Worm (Caenorhabditis elegans): ENCODE measurements around the gene B0416.2.

Gene B0416.2

ce11 chrX:9296591-9296990 is 2.4 kb upstream of the B0416.2 start, which contains the start of gene gly-13:
Gene gly-13, minus strand, starts transcription at chrX:9296622.
- TF ChIP-seq tra-4 (tag; optimal IDR thresholded peaks at IDR 0.05) (no peak), ets-7 (tag; optimal IDR thresholded peaks at IDR 0.05) (no peak), aly-1 (tag; optimal IDR thresholded peaks at IDR 0.05) (no peak), F13C5.2 (tag; optimal IDR thresholded peaks at IDR 0.05) (peak; percentile 88), tbx-11 (GFP tag; IDR thresholded peaks at IDR 0.05) (peak; percentile 60; the same call in 1 of the 2 replicates), ceh-36 (tag; optimal IDR thresholded peaks at IDR 0.05) (peak; percentile 78), B0310.2 (tag; optimal IDR thresholded peaks at IDR 0.05) (peak; percentile 38), sea-1 (GFP tag; conservative IDR thresholded peaks at IDR 0.05) (peak; percentile 67; the same call in 1 of the 2 replicates), hmbx-1 (tag; optimal IDR thresholded peaks at IDR 0.05) (peak; percentile 40), hmg-4 (GFP tag; optimal IDR thresholded peaks at IDR 0.05) (peak; percentile 58), pes-1 (GFP tag; IDR thresholded peaks at IDR 0.05) (no peak; the same call in none of the 2 replicates), hnd-1 (tag; optimal IDR thresholded peaks at IDR 0.05) (peak; percentile 33), tbx-37 (GFP tag; conservative IDR thresholded peaks at IDR 0.05) (peak; percentile 49; the same call in 1 of the 2 replicates), ama-1 (optimal IDR thresholded peaks at IDR 0.05) (no peak), flt-1 (GFP tag; IDR thresholded peaks at IDR 0.05) (peak; percentile 51), ceh-13 (GFP tag; optimal IDR thresholded peaks at IDR 0.05) (peak; percentile 44), scrt-1 (GFP tag; IDR thresholded peaks at IDR 0.05) (peak; percentile 76)

- TF ChIP-seq aly-1 (tag; optimal IDR thresholded peaks at IDR 0.05) (no peak), scrt-1 (GFP tag; IDR thresholded peaks at IDR 0.05) (no peak), tbx-11 (GFP tag; IDR thresholded peaks at IDR 0.05) (no peak), B0310.2 (tag; optimal IDR thresholded peaks at IDR 0.05) (no peak), pes-1 (GFP tag; IDR thresholded peaks at IDR 0.05) (no peak), ets-7 (tag; optimal IDR thresholded peaks at IDR 0.05) (no peak), sea-1 (GFP tag; conservative IDR thresholded peaks at IDR 0.05) (no peak), tra-4 (tag; optimal IDR thresholded peaks at IDR 0.05) (no peak), flt-1 (GFP tag; IDR thresholded peaks at IDR 0.05) (no peak), hnd-1 (tag; optimal IDR thresholded peaks at IDR 0.05) (no peak), tbx-37 (GFP tag; conservative IDR thresholded peaks at IDR 0.05) (no peak), ama-1 (optimal IDR thresholded peaks at IDR 0.05) (no peak), hmbx-1 (tag; optimal IDR thresholded peaks at IDR 0.05) (no peak), F13C5.2 (tag; optimal IDR thresholded peaks at IDR 0.05) (no peak), ceh-36 (tag; optimal IDR thresholded peaks at IDR 0.05) (no peak), ceh-13 (GFP tag; optimal IDR thresholded peaks at IDR 0.05) (no peak), hmg-4 (GFP tag; optimal IDR thresholded peaks at IDR 0.05) (no peak)
These were observed 1.1 kb upstream of the B0416.2 start, which contains the start of gene B0416.7 for ce11 chrX:9297834-9298233. Gene B0416.7, minus strand, starts transcription at chrX:9297934.

ce11 chrX:9300379-9300778 is 1.4 kb downstream of the B0416.2 start:
- no peak for TF ChIP-seq hmbx-1 (tag; optimal IDR thresholded peaks at IDR 0.05)
- peak; percentile 5 for TF ChIP-seq hmg-4 (GFP tag; optimal IDR thresholded peaks at IDR 0.05)

- no peak for TF ChIP-seq sea-1 (GFP tag; conservative IDR thresholded peaks at IDR 0.05)
- TF ChIP-seq pes-1 (GFP tag; IDR thresholded peaks at IDR 0.05): no peak
- no peak for TF ChIP-seq hnd-1 (tag; optimal IDR thresholded peaks at IDR 0.05)
- TF ChIP-seq ets-7 (tag; optimal IDR thresholded peaks at IDR 0.05): no peak
- TF ChIP-seq tra-4 (tag; optimal IDR thresholded peaks at IDR 0.05): no peak
- no peak for TF ChIP-seq scrt-1 (GFP tag; IDR thresholded peaks at IDR 0.05)
- no peak for TF ChIP-seq tbx-37 (GFP tag; conservative IDR thresholded peaks at IDR 0.05)
These were observed 3.8 kb downstream of the B0416.2 start for ce11 chrX:9302763-9303162.

- TF ChIP-seq tra-4 (tag; optimal IDR thresholded peaks at IDR 0.05) (no peak), pes-1 (GFP tag; IDR thresholded peaks at IDR 0.05) (no peak), ama-1 (optimal IDR thresholded peaks at IDR 0.05) (no peak), sea-1 (GFP tag; conservative IDR thresholded peaks at IDR 0.05) (no peak)
These were observed 4.5 kb downstream of the B0416.2 start, which contains the start of gene tmc-2 for ce11 chrX:9303422-9303821. Gene tmc-2, plus strand, starts transcription at chrX:9303722.

ce11 chrX:9311225-9311624 is 12.3 kb downstream of the B0416.2 start, which contains the start of gene H29C22.1:
Gene H29C22.1, minus strand, starts transcription at chrX:9311325.
- TF ChIP-seq ceh-36 (tag; optimal IDR thresholded peaks at IDR 0.05): no peak
- TF ChIP-seq ceh-13 (GFP tag; optimal IDR thresholded peaks at IDR 0.05): no peak
- TF ChIP-seq F13C5.2 (tag; optimal IDR thresholded peaks at IDR 0.05): no peak
- TF ChIP-seq ets-7 (tag; optimal IDR thresholded peaks at IDR 0.05): no peak
- no peak for TF ChIP-seq aly-1 (tag; optimal IDR thresholded peaks at IDR 0.05)
- TF ChIP-seq pes-1 (GFP tag; IDR thresholded peaks at IDR 0.05): no peak
- no peak for TF ChIP-seq scrt-1 (GFP tag; IDR thresholded peaks at IDR 0.05)
- no peak for TF ChIP-seq B0310.2 (tag; optimal IDR thresholded peaks at IDR 0.05)
- TF ChIP-seq hmg-4 (GFP tag; optimal IDR thresholded peaks at IDR 0.05): no peak
- TF ChIP-seq tra-4 (tag; optimal IDR thresholded peaks at IDR 0.05): no peak
- TF ChIP-seq ama-1 (optimal IDR thresholded peaks at IDR 0.05): no peak
- TF ChIP-seq hnd-1 (tag; optimal IDR thresholded peaks at IDR 0.05): no peak
- TF ChIP-seq sea-1 (GFP tag; conservative IDR thresholded peaks at IDR 0.05): no peak
- TF ChIP-seq flt-1 (GFP tag; IDR thresholded peaks at IDR 0.05): no peak
- no peak for TF ChIP-seq tbx-11 (GFP tag; IDR thresholded peaks at IDR 0.05)
- no peak for TF ChIP-seq tbx-37 (GFP tag; conservative IDR thresholded peaks at IDR 0.05)

- TF ChIP-seq hmg-4 (GFP tag; optimal IDR thresholded peaks at IDR 0.05): no peak
- TF ChIP-seq hmbx-1 (tag; optimal IDR thresholded peaks at IDR 0.05): no peak
- no peak for TF ChIP-seq ceh-36 (tag; optimal IDR thresholded peaks at IDR 0.05)
- TF ChIP-seq tra-4 (tag; optimal IDR thresholded peaks at IDR 0.05): no peak
- TF ChIP-seq tbx-37 (GFP tag; conservative IDR thresholded peaks at IDR 0.05): no peak
- no peak for TF ChIP-seq tbx-11 (GFP tag; IDR thresholded peaks at IDR 0.05)
These were observed 15.5 kb downstream of the B0416.2 start, which contains the start of gene ttr-38 for ce11 chrX:9314397-9314796. Gene ttr-38, minus strand, starts transcription at chrX:9314497.

ce11 chrX:9319080-9319479 is 20.1 kb downstream of the B0416.2 start, which contains the start of gene npr-7:
Gene npr-7, minus strand, starts transcription at chrX:9319180.
- TF ChIP-seq hnd-1 (tag; optimal IDR thresholded peaks at IDR 0.05): no peak
- TF ChIP-seq tbx-37 (GFP tag; conservative IDR thresholded peaks at IDR 0.05): no peak
- no peak for TF ChIP-seq flt-1 (GFP tag; IDR thresholded peaks at IDR 0.05)
- no peak for TF ChIP-seq scrt-1 (GFP tag; IDR thresholded peaks at IDR 0.05)
- no peak for TF ChIP-seq pes-1 (GFP tag; IDR thresholded peaks at IDR 0.05)
- TF ChIP-seq hmbx-1 (tag; optimal IDR thresholded peaks at IDR 0.05): no peak
- no peak for TF ChIP-seq tra-4 (tag; optimal IDR thresholded peaks at IDR 0.05)
- no peak for TF ChIP-seq F13C5.2 (tag; optimal IDR thresholded peaks at IDR 0.05)
- no peak for TF ChIP-seq hmg-4 (GFP tag; optimal IDR thresholded peaks at IDR 0.05)
- no peak for TF ChIP-seq ceh-36 (tag; optimal IDR thresholded peaks at IDR 0.05)
- TF ChIP-seq ceh-13 (GFP tag; optimal IDR thresholded peaks at IDR 0.05): no peak
- no peak for TF ChIP-seq B0310.2 (tag; optimal IDR thresholded peaks at IDR 0.05)
- no peak for TF ChIP-seq aly-1 (tag; optimal IDR thresholded peaks at IDR 0.05)
- no peak for TF ChIP-seq ets-7 (tag; optimal IDR thresholded peaks at IDR 0.05)

All from whole organism, early embryonic.